Worm (Caenorhabditis elegans): ENCODE measurements around the gene K03B8.8.

K03B8.8 gene

ce11 chrV:11375150-11375792 lies 35.5 kb downstream of the K03B8.8 start, which contains the start of gene cnb-1 (continued):
- TF ChIP-seq lin-29 (GFP tag; IDR thresholded peaks at IDR 0.05) (no peak), Y5F2A.4 (GFP tag; optimal IDR thresholded peaks at IDR 0.05) (no peak), egl-27 (tag; optimal IDR thresholded peaks at IDR 0.05) (no peak), mdt-29 (GFP tag; IDR thresholded peaks at IDR 0.05) (no peak), unc-39 (tag; optimal IDR thresholded peaks at IDR 0.05) (no peak), unc-62 (GFP tag; optimal IDR thresholded peaks at IDR 0.05 in 1 of 2) (peak in 1 of 2 experiments; percentile 91), unc-62 (tag; optimal IDR thresholded peaks at IDR 0.05) (no peak), dpl-1 (GFP tag; optimal IDR thresholded peaks at IDR 0.05) (no peak), snpc-1.2 (GFP tag; IDR thresholded peaks at IDR 0.05) (no peak), duxl-1 (tag; optimal IDR thresholded peaks at IDR 0.05; ENCODE audit: poor library complexity) (no peak), snpc-4 (tag; optimal IDR thresholded peaks at IDR 0.05) (no peak), sdz-12 (GFP tag; optimal IDR thresholded peaks at IDR 0.05) (no peak), daf-8 (GFP tag; IDR thresholded peaks at IDR 0.05) (no peak), mep-1 (tag; optimal IDR thresholded peaks at IDR 0.05) (peak; percentile 66), zfp-2 (tag; optimal IDR thresholded peaks at IDR 0.05) (no peak), ceh-44 (GFP tag; IDR thresholded peaks at IDR 0.05) (no peak), nhr-6 (tag; optimal IDR thresholded peaks at IDR 0.05) (no peak), lir-3 (tag; optimal IDR thresholded peaks at IDR 0.05) (no peak), Y75B8A.6 (GFP tag; IDR thresholded peaks at IDR 0.05) (no peak), hif-1 (tag; optimal IDR thresholded peaks at IDR 0.05) (peak in 1 of 2 experiments; percentile 61), gei-8 (GFP tag; optimal IDR thresholded peaks at IDR 0.05) (no peak), mxl-3 (GFP tag; optimal IDR thresholded peaks at IDR 0.05) (no peak), lin-15B (tag; optimal IDR thresholded peaks at IDR 0.05) (no peak), Y105C5A.15 (GFP tag; IDR thresholded peaks at IDR 0.05) (no peak), aly-2 (tag; optimal IDR thresholded peaks at IDR 0.05) (no peak), mxl-2 (GFP tag; conservative IDR thresholded peaks at IDR 0.05) (no peak), fkh-10 (GFP tag; optimal IDR thresholded peaks at IDR 0.05) (peak; percentile 54), mes-2 (tag; optimal IDR thresholded peaks at IDR 0.05; ENCODE audit: poor library complexity, severe bottlenecking) (peak; percentile 29), ces-1 (GFP tag; optimal IDR thresholded peaks at IDR 0.05) (peak; percentile 14), lim-7 (GFP tag; IDR thresholded peaks at IDR 0.05) (no peak), ceh-28 (tag; optimal IDR thresholded peaks at IDR 0.05) (peak; percentile 51), attf-4 (tag; optimal IDR thresholded peaks at IDR 0.05) (no peak), nhr-41 (GFP tag; IDR thresholded peaks at IDR 0.05) (no peak), D1046.2 (GFP tag; IDR thresholded peaks at IDR 0.05) (no peak), zfp-3 (GFP tag; conservative IDR thresholded peaks at IDR 0.05) (no peak), F26F4.8 (GFP tag; conservative IDR thresholded peaks at IDR 0.05) (no peak), saeg-2 (GFP tag; IDR thresholded peaks at IDR 0.05) (no peak), F44E2.7 (GFP tag; IDR thresholded peaks at IDR 0.05) (no peak), rbr-2 (tag; optimal IDR thresholded peaks at IDR 0.05) (peak; percentile 77), egl-43 (GFP tag; IDR thresholded peaks at IDR 0.05) (peak; percentile 73; the same call in 1 of the 2 replicates), hmg-1.1 (GFP tag; IDR thresholded peaks at IDR 0.05) (peak; percentile 75), nhr-11 (tag; optimal IDR thresholded peaks at IDR 0.05) (peak; percentile 24), hlh-11 (tag; optimal IDR thresholded peaks at IDR 0.05) (no peak), R02D3.7 (tag; optimal IDR thresholded peaks at IDR 0.05) (no peak), ceh-20 (GFP tag; IDR thresholded peaks at IDR 0.05) (peak; percentile 57; the same call in 1 of the 2 replicates), zag-1 (tag; optimal IDR thresholded peaks at IDR 0.05) (no peak), nhr-237 (tag; optimal IDR thresholded peaks at IDR 0.05) (no peak), nhr-48 (tag; optimal IDR thresholded peaks at IDR 0.05) (no peak), spr-3 (GFP tag; optimal IDR thresholded peaks at IDR 0.05) (no peak), nhr-102 (tag; optimal IDR thresholded peaks at IDR 0.05) (no peak), pqm-1 (tag; optimal IDR thresholded peaks at IDR 0.05) (peak; percentile 19)

Measured in whole organism, L4 larva.